Worm (Caenorhabditis elegans): ENCODE measurements around the gene F10C2.5.

The F10C2.5 gene

DNA sequence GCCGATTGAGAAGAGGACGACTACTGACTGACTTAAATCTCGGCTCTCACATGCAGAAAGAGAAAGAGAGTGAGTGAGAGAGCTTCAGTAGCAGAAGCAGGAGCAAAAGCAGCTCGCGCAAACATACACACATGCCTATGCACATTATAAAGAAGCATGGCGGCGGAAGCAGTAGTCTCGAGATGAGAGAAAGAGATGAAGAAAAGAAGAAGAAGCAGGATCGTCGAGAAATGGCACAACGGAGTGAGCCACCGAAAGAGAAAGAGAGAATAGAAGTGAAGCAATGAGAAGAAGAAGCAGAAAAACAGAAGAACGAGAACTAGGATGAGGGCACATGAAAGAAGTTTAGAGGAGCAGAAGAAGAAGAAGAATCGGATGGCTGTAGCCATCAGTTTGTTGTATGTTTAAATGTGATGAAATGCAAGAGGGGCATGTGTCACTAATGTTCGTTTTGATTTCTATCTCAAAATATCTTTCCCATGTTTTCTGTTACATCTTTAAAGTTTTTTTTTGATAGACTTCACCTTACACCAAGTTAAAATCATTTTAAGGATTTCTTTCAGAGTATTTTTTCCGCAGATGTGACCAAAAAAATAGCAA is 18.3 kb upstream of the F10C2.5 start:
- TF ChIP-seq C34F6.9 (tag; optimal IDR thresholded peaks at IDR 0.05), result peak; percentile 76
- peak; percentile 41 for TF ChIP-seq crh-2 (tag; optimal IDR thresholded peaks at IDR 0.05)
- peak; percentile 82 for TF ChIP-seq zag-1 (tag; optimal IDR thresholded peaks at IDR 0.05)
- peak; percentile 56 for TF ChIP-seq lin-11 (tag; optimal IDR thresholded peaks at IDR 0.05)
- no peak for TF ChIP-seq elt-1 (tag; optimal IDR thresholded peaks at IDR 0.05)
- TF ChIP-seq sma-9 (GFP tag; optimal IDR thresholded peaks at IDR 0.05), result peak; percentile 29
- TF ChIP-seq sma-9 (tag; optimal IDR thresholded peaks at IDR 0.05), result no peak
- no peak for TF ChIP-seq Y55F3AM.14 (GFP tag; optimal IDR thresholded peaks at IDR 0.05)
- TF ChIP-seq nhr-6 (tag; optimal IDR thresholded peaks at IDR 0.05), result no peak
- peak; percentile 61 to 77 for TF ChIP-seq mdl-1 (tag; optimal IDR thresholded peaks at IDR 0.05)
- TF ChIP-seq nhr-129 (tag; optimal IDR thresholded peaks at IDR 0.05), result peak; percentile 75
- no peak for TF ChIP-seq R02D3.7 (tag; optimal IDR thresholded peaks at IDR 0.05)
- TF ChIP-seq snpc-4 (tag; optimal IDR thresholded peaks at IDR 0.05), result peak; percentile 15
- TF ChIP-seq lsy-2 (tag; optimal IDR thresholded peaks at IDR 0.05), result peak in 1 of 2 experiments; percentile 56
- no peak for TF ChIP-seq skn-1 (tag; optimal IDR thresholded peaks at IDR 0.05)
- peak; percentile 7 for TF ChIP-seq mab-5 (tag; optimal IDR thresholded peaks at IDR 0.05)
- no peak for TF ChIP-seq gmeb-1 (tag; optimal IDR thresholded peaks at IDR 0.05)
- peak; percentile 56 for TF ChIP-seq unc-55 (GFP tag; optimal IDR thresholded peaks at IDR 0.05)
- peak; percentile 48 for TF ChIP-seq F13H6.1 (tag; optimal IDR thresholded peaks at IDR 0.05)

DNA sequence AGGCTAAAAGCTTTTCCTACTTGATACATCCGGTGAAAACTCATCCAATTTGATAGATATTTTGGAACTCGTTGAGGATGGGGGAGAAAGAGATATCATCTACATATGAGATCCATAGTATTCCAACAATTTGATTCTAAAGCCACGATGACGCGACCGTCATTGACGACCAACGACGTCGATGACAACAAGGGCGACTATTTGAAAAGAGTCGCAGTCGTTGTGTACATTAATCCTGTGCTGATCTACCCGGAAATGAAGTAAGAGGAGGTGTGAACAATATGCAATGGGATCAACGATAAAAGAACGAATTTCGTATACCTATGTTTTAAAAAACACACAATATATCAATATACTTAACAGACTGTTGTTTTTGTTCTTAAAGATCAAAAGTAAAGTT is 17.1 kb upstream of the F10C2.5 start:
- no peak for TF ChIP-seq mab-5 (tag; optimal IDR thresholded peaks at IDR 0.05)
- TF ChIP-seq gmeb-1 (tag; optimal IDR thresholded peaks at IDR 0.05), result no peak
- TF ChIP-seq nhr-12 (tag; optimal IDR thresholded peaks at IDR 0.05), result no peak
- no peak for TF ChIP-seq unc-62 (GFP tag; optimal IDR thresholded peaks at IDR 0.05)
- TF ChIP-seq elt-1 (tag; optimal IDR thresholded peaks at IDR 0.05), result no peak
- TF ChIP-seq sem-4 (tag; optimal IDR thresholded peaks at IDR 0.05), result no peak
- TF ChIP-seq lsy-2 (tag; optimal IDR thresholded peaks at IDR 0.05), result no peak
- TF ChIP-seq zag-1 (tag; optimal IDR thresholded peaks at IDR 0.05), result no peak
- TF ChIP-seq ztf-11 (tag; optimal IDR thresholded peaks at IDR 0.05), result no peak
- TF ChIP-seq nhr-11 (tag; optimal IDR thresholded peaks at IDR 0.05), result no peak
- TF ChIP-seq nhr-25 (tag; optimal IDR thresholded peaks at IDR 0.05), result no peak
- no peak for TF ChIP-seq ztf-4 (tag; optimal IDR thresholded peaks at IDR 0.05)
- TF ChIP-seq ZK546.5 (tag; optimal IDR thresholded peaks at IDR 0.05), result no peak
- no peak for TF ChIP-seq mdl-1 (tag; optimal IDR thresholded peaks at IDR 0.05)
- TF ChIP-seq ztf-1 (GFP tag; conservative IDR thresholded peaks at IDR 0.05), result no peak
- TF ChIP-seq R02D3.7 (tag; optimal IDR thresholded peaks at IDR 0.05), result no peak
- TF ChIP-seq aly-2 (tag; optimal IDR thresholded peaks at IDR 0.05), result no peak

DNA sequence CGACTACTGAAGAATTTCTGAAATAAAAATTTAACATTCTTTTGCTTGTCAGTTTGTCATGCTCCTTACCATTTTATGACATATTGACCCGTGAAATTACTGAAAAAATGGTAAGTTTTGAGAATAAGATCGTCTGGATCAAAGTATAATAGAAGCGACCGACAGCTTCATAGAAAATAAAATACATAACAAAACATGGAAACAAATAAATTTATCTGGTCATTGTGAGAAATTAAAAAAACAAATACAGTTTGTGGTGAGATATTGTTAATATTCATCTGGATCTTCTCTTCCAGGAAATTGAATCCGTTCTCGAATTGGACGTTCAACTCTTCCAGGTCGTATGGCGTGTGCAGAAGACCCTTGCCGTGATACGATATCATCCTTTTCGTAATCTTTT is 13.2 kb upstream of the F10C2.5 start, which contains the start of gene pkc-1:
TSS of gene pkc-1 (minus strand) at position 101 of the 400 bp plus-strand sequence.
- TF ChIP-seq unc-55 (GFP tag; optimal IDR thresholded peaks at IDR 0.05) (no peak), ceh-16 (tag; optimal IDR thresholded peaks at IDR 0.05) (no peak), ama-1 (optimal IDR thresholded peaks at IDR 0.05) (no peak), aly-2 (tag; optimal IDR thresholded peaks at IDR 0.05) (no peak), nhr-12 (tag; optimal IDR thresholded peaks at IDR 0.05) (no peak)

DNA sequence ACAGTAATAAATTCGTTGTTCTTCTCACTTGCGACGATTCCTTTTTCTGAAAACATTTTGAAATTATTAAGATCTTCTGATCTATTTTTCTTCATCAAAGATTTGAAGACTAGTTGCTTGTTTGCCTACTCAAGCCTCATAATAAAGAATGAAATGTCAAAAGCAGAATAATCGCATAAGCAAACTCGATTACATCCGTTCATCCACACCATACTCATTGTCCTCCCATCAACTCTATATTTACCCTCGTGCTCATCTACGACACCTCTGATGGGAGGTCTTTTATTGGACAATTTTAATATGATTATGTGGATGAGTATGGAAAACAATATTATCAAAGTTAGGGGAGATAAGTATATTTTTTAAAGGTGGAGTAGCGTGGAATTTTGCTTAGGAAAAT is 11.4 kb upstream of the F10C2.5 start:
- no peak for TF ChIP-seq R02D3.7 (tag; optimal IDR thresholded peaks at IDR 0.05)
- no peak for TF ChIP-seq mab-5 (tag; optimal IDR thresholded peaks at IDR 0.05)
- no peak for TF ChIP-seq skn-1 (tag; optimal IDR thresholded peaks at IDR 0.05)
- TF ChIP-seq aly-2 (tag; optimal IDR thresholded peaks at IDR 0.05), result no peak
- no peak for TF ChIP-seq alr-1 (tag; optimal IDR thresholded peaks at IDR 0.05)
- TF ChIP-seq sma-9 (GFP tag; optimal IDR thresholded peaks at IDR 0.05), result no peak
- TF ChIP-seq sma-9 (tag; optimal IDR thresholded peaks at IDR 0.05), result no peak
- TF ChIP-seq nhr-21 (tag; optimal IDR thresholded peaks at IDR 0.05), result no peak
- TF ChIP-seq Y55F3AM.14 (GFP tag; optimal IDR thresholded peaks at IDR 0.05), result no peak
- no peak for TF ChIP-seq ztf-4 (tag; optimal IDR thresholded peaks at IDR 0.05)
- no peak for TF ChIP-seq lsy-2 (tag; optimal IDR thresholded peaks at IDR 0.05)
- TF ChIP-seq mdl-1 (tag; optimal IDR thresholded peaks at IDR 0.05), result no peak
- TF ChIP-seq egl-27 (tag; optimal IDR thresholded peaks at IDR 0.05), result no peak

DNA sequence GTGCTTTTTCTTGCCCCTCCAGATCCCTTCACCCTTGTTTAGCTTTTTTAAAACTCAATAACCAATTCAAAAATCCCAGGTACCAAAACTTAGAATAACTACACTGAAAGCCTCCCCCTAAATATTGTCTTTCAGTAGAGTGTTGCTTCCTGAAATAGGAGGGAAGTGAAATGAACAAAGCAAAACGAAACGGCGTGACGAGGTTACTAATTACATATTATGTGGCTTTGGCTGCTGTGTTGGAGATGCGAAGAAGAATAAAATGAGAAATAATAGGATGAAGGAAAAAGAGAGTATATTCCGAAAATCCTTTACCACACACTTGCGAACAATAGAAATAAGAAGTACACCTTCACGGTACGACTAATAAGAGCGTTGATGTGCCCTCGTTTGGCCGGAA is 9.1 kb upstream of the F10C2.5 start:
- TF ChIP-seq lin-11 (tag; optimal IDR thresholded peaks at IDR 0.05) (no peak), mab-5 (tag; optimal IDR thresholded peaks at IDR 0.05) (no peak), skn-1 (tag; optimal IDR thresholded peaks at IDR 0.05) (no peak), nhr-23 (tag; optimal IDR thresholded peaks at IDR 0.05) (no peak), ztf-1 (GFP tag; conservative IDR thresholded peaks at IDR 0.05) (no peak), nhr-11 (tag; optimal IDR thresholded peaks at IDR 0.05) (no peak), sem-4 (tag; optimal IDR thresholded peaks at IDR 0.05) (no peak), ztf-4 (tag; optimal IDR thresholded peaks at IDR 0.05) (no peak), alr-1 (tag; optimal IDR thresholded peaks at IDR 0.05) (no peak), nhr-77 (tag; optimal IDR thresholded peaks at IDR 0.05) (no peak)

Data from whole organism, L2 larva.